Fruit fly (Drosophila melanogaster) whole organism, prepupa: ENCODE data around the gene CG33003.

Experiments
- Blimp-1 ChIP-seq: fragments of 200-800 bp; sonication (Bioruptor generic); optimal IDR thresholded peaks from 3 replicates; lab custom pipeline; 2017; ENCODE audit warnings: missing biosample characterization, missing genetic modification characterization, mild to moderate bottlenecking, moderate library complexity, missing genetic modification reagents
- CG10669 ChIP-seq: fragments of 200-800 bp; sonication (Bioruptor generic); optimal IDR thresholded peaks from 3 replicates; lab custom pipeline; 2018; ENCODE audit warnings: missing biosample characterization, mild to moderate bottlenecking, missing genetic modification characterization, moderate library complexity
- CG15336 ChIP-seq: fragments of 200-800 bp; sonication (Bioruptor generic); IDR thresholded peaks from 2 replicates; pipeline ENCODE4 v1.3.6; 2022; ENCODE audit warnings: missing biosample characterization, missing genetic modification characterization
- CG3032 ChIP-seq: fragments of 200-800 bp; optimal IDR thresholded peaks from 2 replicates; lab custom pipeline; 2019; ENCODE audit warnings: missing biosample characterization, mild to moderate bottlenecking, missing genetic modification characterization, moderate library complexity
- CG31627 ChIP-seq: fragments of 200-800 bp; sonication (Bioruptor generic); optimal IDR thresholded peaks from 3 replicates; lab custom pipeline; 2016; ENCODE audit warnings: missing biosample characterization, missing genetic modification characterization
- CG32006 ChIP-seq: fragments of 200-800 bp; sonication (Bioruptor generic); optimal IDR thresholded peaks from 3 replicates; lab custom pipeline; 2017; ENCODE audit warnings: missing biosample characterization, mild to moderate bottlenecking, missing genetic modification characterization
- CG34406 ChIP-seq: fragments of 200-800 bp; sonication (Bioruptor generic); optimal IDR thresholded peaks from 3 replicates; lab custom pipeline; 2016; ENCODE audit warnings: missing biosample characterization, missing genetic modification characterization
- CG3919 ChIP-seq: fragments of 200-800 bp; sonication (Bioruptor generic); optimal IDR thresholded peaks from 3 replicates; lab custom pipeline; 2016; ENCODE audit warnings: missing biosample characterization, missing genetic modification characterization
- CG6163 ChIP-seq: fragments of 200-800 bp; sonication (Bioruptor generic); IDR thresholded peaks from 3 replicates; pipeline ENCODE4 v1.3.6; 2022; ENCODE audit warnings: missing biosample characterization, missing genetic modification characterization
- CG6276 ChIP-seq: fragments of 200-800 bp; sonication (Bioruptor generic); optimal IDR thresholded peaks from 2 replicates; lab custom pipeline; 2017; ENCODE audit warnings: missing biosample characterization, mild to moderate bottlenecking, missing genetic modification characterization
- CG6792 ChIP-seq: fragments of 200-800 bp; sonication (Bioruptor generic); optimal IDR thresholded peaks from 3 replicates; lab custom pipeline; 2016; ENCODE audit warnings: missing biosample characterization, missing genetic modification characterization
- CG6808 ChIP-seq: fragments of 200-800 bp; sonication (Bioruptor generic); optimal IDR thresholded peaks from 3 replicates; lab custom pipeline; 2017; ENCODE audit warnings: missing biosample characterization, missing genetic modification characterization, mild to moderate bottlenecking, moderate library complexity, missing genetic modification reagents
- CG7368 ChIP-seq: fragments of 200-800 bp; sonication (Bioruptor generic); optimal IDR thresholded peaks from 3 replicates; lab custom pipeline; 2016; ENCODE audit warnings: missing biosample characterization, missing genetic modification characterization
- CG8319 ChIP-seq: fragments of 200-800 bp; sonication (Bioruptor generic); optimal IDR thresholded peaks from 3 replicates; lab custom pipeline; 2016; ENCODE audit warnings: missing biosample characterization, missing genetic modification characterization
- CG9139 ChIP-seq: fragments of 200-800 bp; sonication (Bioruptor generic); optimal IDR thresholded peaks from 3 replicates; lab custom pipeline; 2017; ENCODE audit warnings: missing biosample characterization, mild to moderate bottlenecking, missing genetic modification characterization
- Eip78C ChIP-seq: fragments of 200-800 bp; sonication (Bioruptor generic); peaks from one replicate; lab custom pipeline; 2016; ENCODE audit warnings: missing biosample characterization, missing genetic modification characterization
- Ets21C ChIP-seq: fragments of 200-800 bp; sonication (Bioruptor generic); optimal IDR thresholded peaks from 3 replicates; lab custom pipeline; 2016; ENCODE audit warnings: missing biosample characterization, missing genetic modification characterization
- Ets96B ChIP-seq: fragments of 200-800 bp; optimal IDR thresholded peaks from 2 replicates; lab custom pipeline; 2019; ENCODE audit warnings: missing biosample characterization, mild to moderate bottlenecking, missing genetic modification characterization, moderate library complexity
- Gug ChIP-seq: fragments of 200-800 bp; sonication (Bioruptor generic); IDR thresholded peaks from 2 replicates; pipeline ENCODE4 v1.3.6; 2022; ENCODE audit warnings: missing biosample characterization, missing genetic modification characterization
- Hr39 ChIP-seq: fragments of 200-800 bp; sonication (Bioruptor generic); optimal IDR thresholded peaks from 2 replicates; lab custom pipeline; 2016; ENCODE audit warnings: missing biosample characterization, missing genetic modification characterization
- Lpt ChIP-seq: fragments of 200-800 bp; sonication (Bioruptor generic); optimal IDR thresholded peaks from 3 replicates; lab custom pipeline; 2016; ENCODE audit warnings: missing biosample characterization, missing genetic modification characterization
- Met ChIP-seq: fragments of 200-800 bp; sonication (Bioruptor generic); optimal IDR thresholded peaks from 3 replicates; lab custom pipeline; 2016; ENCODE audit warnings: missing biosample characterization, missing genetic modification characterization
- Smox ChIP-seq: fragments of 200-800 bp; sonication (Bioruptor generic); optimal IDR thresholded peaks from 3 replicates; lab custom pipeline; 2016; ENCODE audit warnings: missing biosample characterization, missing genetic modification characterization
- Sox102F ChIP-seq: fragments of 200-800 bp; sonication (Bioruptor generic); optimal IDR thresholded peaks from 2 replicates; lab custom pipeline; 2016; ENCODE audit warnings: missing biosample characterization, mild to moderate bottlenecking, missing genetic modification characterization
- Sox14 ChIP-seq: fragments of 200-800 bp; sonication (Bioruptor generic); optimal IDR thresholded peaks from 3 replicates; lab custom pipeline; 2016; ENCODE audit warnings: missing biosample characterization, missing genetic modification characterization
- Sox15 ChIP-seq: fragments of 200-800 bp; sonication (Bioruptor generic); optimal IDR thresholded peaks from 3 replicates; lab custom pipeline; 2016; ENCODE audit warnings: missing biosample characterization, missing genetic modification characterization
- achi ChIP-seq: fragments of 200-800 bp; sonication (Bioruptor generic); optimal IDR thresholded peaks from 3 replicates; lab custom pipeline; 2016; ENCODE audit warnings: missing biosample characterization, missing genetic modification characterization
- cyc ChIP-seq: fragments of 200-800 bp; sonication (Bioruptor generic); optimal IDR thresholded peaks from 3 replicates; lab custom pipeline; 2016; ENCODE audit warnings: missing biosample characterization, missing genetic modification characterization
- dac ChIP-seq: fragments of 200-800 bp; sonication (Bioruptor generic); optimal IDR thresholded peaks from 2 replicates; lab custom pipeline; 2017; ENCODE audit warnings: missing biosample characterization, mild to moderate bottlenecking, missing genetic modification characterization
- eg ChIP-seq: fragments of 200-800 bp; sonication (Bioruptor generic); IDR thresholded peaks from 3 replicates; pipeline ENCODE4 v1.3.6; 2022; ENCODE audit warnings: missing biosample characterization, missing genetic modification characterization
- esn ChIP-seq: fragments of 200-800 bp; sonication (Bioruptor generic); optimal IDR thresholded peaks from 2 replicates; lab custom pipeline; 2016; ENCODE audit warnings: missing biosample characterization, mild to moderate bottlenecking, missing genetic modification characterization, moderate library complexity
- fd59A ChIP-seq: fragments of 200-800 bp; sonication (Bioruptor generic); optimal IDR thresholded peaks from 2 replicates; lab custom pipeline; 2017; ENCODE audit warnings: missing biosample characterization, mild to moderate bottlenecking, missing genetic modification characterization, missing genetic modification reagents
- fkh ChIP-seq: fragments of 200-800 bp; sonication (Bioruptor generic); optimal IDR thresholded peaks from 3 replicates; lab custom pipeline; 2017; ENCODE audit warnings: missing biosample characterization, mild to moderate bottlenecking, missing genetic modification characterization, moderate library complexity
- lz ChIP-seq: fragments of 200-800 bp; sonication (Bioruptor generic); optimal IDR thresholded peaks from 3 replicates; lab custom pipeline; 2016; ENCODE audit warnings: missing biosample characterization, missing genetic modification characterization
- net ChIP-seq: fragments of 200-800 bp; sonication (Bioruptor generic); optimal IDR thresholded peaks from 3 replicates; lab custom pipeline; 2016; ENCODE audit warnings: missing biosample characterization, missing genetic modification characterization
- pdm3 ChIP-seq: fragments of 200-800 bp; sonication (Bioruptor generic); optimal IDR thresholded peaks from 3 replicates; lab custom pipeline; 2016; ENCODE audit warnings: missing biosample characterization, missing genetic modification characterization
- salr ChIP-seq, 2 experiments: fragments of 200-800 bp; sonication (Bioruptor generic); optimal IDR thresholded peaks; 3 replicates each; lab custom pipeline; 2016 to 2018; ENCODE audit warnings: missing biosample characterization in 2 of 2, missing genetic modification characterization in 2 of 2, mild to moderate bottlenecking in 1 of 2
- spab ChIP-seq: fragments of 200-800 bp; sonication (Bioruptor generic); optimal IDR thresholded peaks from 2 replicates; lab custom pipeline; 2017; ENCODE audit warnings: missing biosample characterization, mild to moderate bottlenecking, missing genetic modification characterization, missing genetic modification reagents
- svp ChIP-seq: fragments of 200-800 bp; sonication (Bioruptor generic); peaks from one replicate; lab custom pipeline; 2016; ENCODE audit warnings: missing biosample characterization, missing genetic modification characterization
- vri ChIP-seq: fragments of 200-800 bp; sonication (Bioruptor generic); optimal IDR thresholded peaks from 3 replicates; lab custom pipeline; 2016; ENCODE audit warnings: missing biosample characterization, mild to moderate bottlenecking, missing genetic modification characterization

The CG33003 gene

DNA sequence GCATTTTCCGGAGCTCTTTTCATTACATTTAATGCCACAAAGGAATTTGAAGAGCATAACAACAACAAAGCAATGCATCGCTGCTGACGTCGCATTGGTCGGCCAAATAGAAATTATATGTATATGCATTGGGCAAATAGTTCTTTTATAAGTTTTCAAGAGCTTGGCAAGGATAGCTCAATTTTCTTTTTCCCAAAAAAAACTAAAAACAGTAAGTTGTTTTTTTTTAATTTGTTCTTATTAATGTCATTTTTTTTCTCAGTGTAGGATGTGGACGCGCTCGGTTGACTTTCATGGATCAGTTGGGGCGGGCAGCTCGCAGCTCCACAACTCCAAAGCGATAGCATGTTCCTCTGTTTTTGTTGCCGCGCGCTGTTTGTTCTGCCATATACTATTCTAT, 41.6 kb upstream of the CG33003 start (continued):
- TF ChIP-seq Hr39 (no peak), Met (GFP tag; lab: Kevin White, UChicago) (no peak), CG10669 (GFP tag; lab: Kevin White, UChicago) (no peak), eg (GFP tag; lab: Robert Waterston, UW) (peak; percentile 74), cyc (GFP tag; lab: Kevin White, UChicago) (no peak), CG31627 (GFP tag; lab: Kevin White, UChicago) (no peak), CG3919 (GFP tag; lab: Kevin White, UChicago) (peak; percentile 18), CG9139 (GFP tag; lab: Kevin White, UChicago) (no peak), CG6276 (peak; percentile 51), Ets96B (tag; lab: Kevin White, UChicago) (no peak), spab (GFP tag; lab: Kevin White, UChicago) (no peak), lz (GFP tag; lab: Kevin White, UChicago) (no peak), Ets21C (no peak), Sox102F (GFP tag; lab: Kevin White, UChicago) (no peak), svp (GFP tag; lab: Kevin White, UChicago) (no peak), Gug (peak; percentile 64), CG15336 (GFP tag; lab: Robert Waterston, UW) (peak; percentile 78), CG7368 (GFP tag; lab: Kevin White, UChicago) (no peak), Eip78C (GFP tag; lab: Kevin White, UChicago) (peak; percentile 77), Smox (GFP tag; lab: Kevin White, UChicago) (no peak), salr (GFP tag; optimal IDR thresholded peaks at IDR 0.05; lab: Kevin White, UChicago) (no peak), Sox14 (GFP tag; lab: Kevin White, UChicago) (peak; percentile 22), CG34406 (GFP tag; lab: Kevin White, UChicago) (no peak), dac (no peak), fkh (GFP tag; lab: Kevin White, UChicago) (no peak), CG6792 (GFP tag; lab: Kevin White, UChicago) (no peak), CG32006 (GFP tag; lab: Kevin White, UChicago) (peak; percentile 58), Sox15 (GFP tag; lab: Kevin White, UChicago) (no peak), Blimp-1 (GFP tag; lab: Kevin White, UChicago) (no peak), CG6808 (GFP tag; lab: Kevin White, UChicago) (no peak), vri (GFP tag; lab: Kevin White, UChicago) (no peak), Lpt (peak; percentile 18), pdm3 (GFP tag; lab: Kevin White, UChicago) (peak; percentile 13), achi (GFP tag; lab: Kevin White, UChicago) (peak; percentile 29), esn (GFP tag; lab: Kevin White, UChicago) (no peak)

DNA sequence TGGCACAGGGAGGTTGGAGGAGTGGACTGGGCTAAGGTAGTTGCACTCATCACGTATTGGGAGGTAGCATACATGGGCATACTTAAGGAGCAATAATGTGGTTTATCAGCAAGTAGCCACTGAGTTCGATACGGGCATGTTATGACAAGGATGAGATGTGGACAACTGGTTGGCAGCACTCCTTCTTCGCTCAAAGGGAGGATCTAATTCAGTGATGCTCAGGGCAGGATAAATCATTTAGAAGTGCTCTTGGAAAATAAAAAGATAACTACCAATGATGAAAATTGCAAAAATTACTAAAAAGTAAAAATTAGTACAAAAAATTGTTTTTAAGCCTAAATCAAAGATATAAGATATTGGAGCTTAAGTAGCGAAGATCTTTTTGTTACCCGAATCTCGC, 39.9 kb upstream of the CG33003 start:
- TF ChIP-seq pdm3 (GFP tag; lab: Kevin White, UChicago) (no peak), CG10669 (GFP tag; lab: Kevin White, UChicago) (peak; percentile 9), CG6808 (GFP tag; lab: Kevin White, UChicago) (peak; percentile 18), fd59A (GFP tag; lab: Kevin White, UChicago) (peak; percentile 24), Blimp-1 (GFP tag; lab: Kevin White, UChicago) (no peak), net (GFP tag; lab: Kevin White, UChicago) (no peak), CG9139 (GFP tag; lab: Kevin White, UChicago) (no peak), Sox14 (GFP tag; lab: Kevin White, UChicago) (peak; percentile 30), Eip78C (GFP tag; lab: Kevin White, UChicago) (peak; percentile 91), salr (GFP tag; optimal IDR thresholded peaks at IDR 0.05; lab: Kevin White, UChicago) (peak in 1 of 2 experiments; percentile 29), CG8319 (GFP tag; lab: Kevin White, UChicago) (no peak), Hr39 (no peak), Ets96B (tag; lab: Kevin White, UChicago) (peak; percentile 18), CG6163 (GFP tag; lab: Robert Waterston, UW) (0 out of 3 replicates have a peak, but pooled peaks have one; percentile 5), CG3032 (tag; lab: Kevin White, UChicago) (peak; percentile 52), CG3919 (GFP tag; lab: Kevin White, UChicago) (no peak)
